Fruit fly (Drosophila melanogaster) whole organism, embryonic: ENCODE measurements around the gene Ctns.

Experiments
- Adf1 ChIP-seq: fragments of 200-800 bp; sonication (Bioruptor generic); IDR thresholded peaks from 2 replicates; pipeline ENCODE4 v1.3.6; 2022; ENCODE audit warnings: missing biosample characterization, missing genetic modification characterization
- Antp ChIP-seq: fragments of 200-800 bp; sonication (Bioruptor generic); optimal IDR thresholded peaks from 3 replicates; lab custom pipeline; 2016; ENCODE audit warnings: missing biosample characterization, missing genetic modification characterization
- B-H2 ChIP-seq: fragments of 200-800 bp; sonication (Bioruptor generic); optimal IDR thresholded peaks from 2 replicates; lab custom pipeline; 2018; ENCODE audit warnings: missing biosample characterization, mild to moderate bottlenecking, missing genetic modification characterization
- CG11093 ChIP-seq: fragments of 200-800 bp; sonication (Bioruptor generic); IDR thresholded peaks from 3 replicates; pipeline ENCODE4 v1.3.6; 2022; ENCODE audit warnings: missing biosample characterization, missing genetic modification characterization
- CG13775 ChIP-seq: fragments of 200-800 bp; sonication (Bioruptor generic); optimal IDR thresholded peaks from 3 replicates; lab custom pipeline; 2017; ENCODE audit warnings: missing biosample characterization, mild to moderate bottlenecking, missing genetic modification characterization
- CG14050 ChIP-seq: fragments of 200-800 bp; sonication (Bioruptor generic); IDR thresholded peaks from 3 replicates; pipeline ENCODE4 v1.3.6; 2022; ENCODE audit warnings: missing biosample characterization, missing genetic modification characterization
- CG1602 ChIP-seq: fragments of 200-800 bp; sonication (Bioruptor generic); optimal IDR thresholded peaks from 3 replicates; lab custom pipeline; 2016; ENCODE audit warnings: missing biosample characterization, missing genetic modification characterization
- CG17328 ChIP-seq: fragments of 200-800 bp; sonication (Bioruptor generic); IDR thresholded peaks from 2 replicates; pipeline ENCODE4 v1.3.6; 2022; ENCODE audit warnings: missing biosample characterization, missing genetic modification characterization
- CG1832 ChIP-seq: fragments of 200-800 bp; sonication (Bioruptor generic); optimal IDR thresholded peaks from 2 replicates; lab custom pipeline; 2017; ENCODE audit warnings: missing biosample characterization, mild to moderate bottlenecking, missing genetic modification characterization, inconsistent platforms
- CG2129 ChIP-seq: fragments of 200-800 bp; sonication (Bioruptor generic); IDR thresholded peaks from 2 replicates; pipeline ENCODE4 v1.3.6; 2022; ENCODE audit warnings: missing biosample characterization, missing genetic modification characterization; ENCODE audit not compliant: partially characterized antibody
- CG31388 ChIP-seq: fragments of 200-800 bp; sonication (Bioruptor generic); optimal IDR thresholded peaks from 2 replicates; lab custom pipeline; 2016; ENCODE audit warnings: missing biosample characterization, missing genetic modification characterization
- CG32772 ChIP-seq: fragments of 200-800 bp; sonication (Bioruptor generic); IDR thresholded peaks from 2 replicates; pipeline ENCODE4 v1.3.6; 2022; ENCODE audit warnings: missing biosample characterization, missing genetic modification characterization
- CG3995 ChIP-seq: fragments of 200-800 bp; sonication (Bioruptor generic); optimal IDR thresholded peaks from 3 replicates; lab custom pipeline; 2016; ENCODE audit warnings: missing biosample characterization, missing genetic modification characterization
- CG42726 ChIP-seq: fragments of 200-800 bp; sonication (Bioruptor generic); IDR thresholded peaks from 2 replicates; pipeline ENCODE4 v1.3.6; 2022; ENCODE audit warnings: missing biosample characterization, missing genetic modification characterization; ENCODE audit not compliant: partially characterized antibody
- CG4617 ChIP-seq: fragments of 200-800 bp; sonication (Bioruptor generic); optimal IDR thresholded peaks from 3 replicates; lab custom pipeline; 2016; ENCODE audit warnings: missing biosample characterization, missing genetic modification characterization, borderline replicate concordance
- CG6765 ChIP-seq: fragments of 200-800 bp; sonication (Bioruptor generic); optimal IDR thresholded peaks from 3 replicates; lab custom pipeline; 2017; ENCODE audit warnings: missing biosample characterization, mild to moderate bottlenecking, missing genetic modification characterization
- CG7271 ChIP-seq: fragments of 200-800 bp; sonication (Bioruptor generic); optimal IDR thresholded peaks from 2 replicates; lab custom pipeline; 2018; ENCODE audit warnings: missing biosample characterization, mild to moderate bottlenecking, missing genetic modification characterization, moderate library complexity
- CG7928 ChIP-seq: fragments of 200-800 bp; sonication (Bioruptor generic); optimal IDR thresholded peaks from 2 replicates; lab custom pipeline; 2017; ENCODE audit warnings: missing biosample characterization, mild to moderate bottlenecking, missing genetic modification characterization
- CG9876 ChIP-seq: fragments of 200-800 bp; sonication (Bioruptor generic); optimal IDR thresholded peaks from 2 replicates; lab custom pipeline; 2016; ENCODE audit warnings: missing biosample characterization, missing genetic modification characterization
- CkIIα-i1 ChIP-seq: fragments of 200-800 bp; sonication (Bioruptor generic); IDR thresholded peaks from 2 replicates; pipeline ENCODE4 v1.3.6; 2022; ENCODE audit warnings: missing biosample characterization, missing genetic modification characterization
- CoRest ChIP-seq: fragments of 200-800 bp; sonication (Bioruptor generic); optimal IDR thresholded peaks from 3 replicates; lab custom pipeline; 2018; ENCODE audit warnings: missing biosample characterization, mild to moderate bottlenecking, missing genetic modification characterization, moderate library complexity
- D19B ChIP-seq: fragments of 200-800 bp; sonication (Bioruptor generic); optimal IDR thresholded peaks from 2 replicates; lab custom pipeline; 2017; ENCODE audit warnings: missing biosample characterization, mild to moderate bottlenecking, missing genetic modification characterization
- Ets97D ChIP-seq: fragments of 200-800 bp; sonication (Bioruptor generic); optimal IDR thresholded peaks from 3 replicates; lab custom pipeline; 2016; ENCODE audit warnings: missing biosample characterization, missing genetic modification characterization
- Hand ChIP-seq: fragments of 200-800 bp; sonication (Bioruptor generic); optimal IDR thresholded peaks from 2 replicates; lab custom pipeline; 2017; ENCODE audit warnings: mild to moderate bottlenecking, missing biosample characterization, missing genetic modification reagents, missing genetic modification characterization
- Hmr ChIP-seq: fragments of 200-800 bp; sonication (Bioruptor generic); optimal IDR thresholded peaks from 3 replicates; lab custom pipeline; 2017; ENCODE audit warnings: mild to moderate bottlenecking, missing biosample characterization, missing genetic modification reagents, missing genetic modification characterization
- Hmx ChIP-seq: fragments of 200-800 bp; sonication (Bioruptor generic); optimal IDR thresholded peaks from 2 replicates; lab custom pipeline; 2016; ENCODE audit warnings: missing biosample characterization, missing genetic modification characterization
- Hr39 ChIP-seq: fragments of >200 bp; optimal IDR thresholded peaks from 2 replicates; lab custom pipeline; 2017
- Hsf ChIP-seq: fragments of 200-800 bp; sonication (Bioruptor generic); optimal IDR thresholded peaks from 3 replicates; lab custom pipeline; 2016; ENCODE audit warnings: missing biosample characterization, missing genetic modification characterization
- Jarid2 ChIP-seq: fragments of 200-800 bp; sonication (Bioruptor generic); optimal IDR thresholded peaks from 3 replicates; lab custom pipeline; 2017; ENCODE audit warnings: mild to moderate bottlenecking, missing biosample characterization, missing genetic modification reagents, missing genetic modification characterization
- MESR4 ChIP-seq: fragments of 200-800 bp; sonication (Bioruptor generic); optimal IDR thresholded peaks from 2 replicates; lab custom pipeline; 2018; ENCODE audit warnings: missing biosample characterization, mild to moderate bottlenecking, missing genetic modification characterization, moderate library complexity
- Opbp ChIP-seq: fragments of 200-800 bp; sonication (Bioruptor generic); IDR thresholded peaks from 3 replicates; pipeline ENCODE4 v1.3.6; 2022; ENCODE audit warnings: missing biosample characterization, missing genetic modification characterization; ENCODE audit not compliant: partially characterized antibody
- Ptx1 ChIP-seq: fragments of 200-800 bp; sonication (Bioruptor generic); IDR thresholded peaks from 2 replicates; pipeline ENCODE4 v1.3.6; 2022; ENCODE audit warnings: missing biosample characterization, missing genetic modification characterization
- dan ChIP-seq: fragments of 200-800 bp; sonication (Bioruptor generic); IDR thresholded peaks from 2 replicates; pipeline ENCODE4 v1.3.6; 2022; ENCODE audit warnings: missing biosample characterization, missing genetic modification characterization
- disco-r ChIP-seq: fragments of 200-800 bp; sonication (Bioruptor generic); optimal IDR thresholded peaks from 2 replicates; lab custom pipeline; 2016; ENCODE audit warnings: missing biosample characterization, missing genetic modification characterization
- dpn ChIP-seq, 2 experiments: fragments of 200-800 bp; sonication (Bioruptor generic); optimal IDR thresholded peaks; 3 replicates each; lab custom pipeline; 2016; ENCODE audit warnings: missing biosample characterization in 2 of 2, missing genetic modification characterization in 2 of 2
- emc ChIP-seq: fragments of 200-800 bp; sonication (Bioruptor generic); optimal IDR thresholded peaks from 2 replicates; lab custom pipeline; 2016; ENCODE audit warnings: missing biosample characterization, missing genetic modification characterization
- esg ChIP-seq: fragments of 200-800 bp; sonication (Bioruptor generic); conservative IDR thresholded peaks from 2 replicates; pipeline ENCODE4 v1.3.6; 2022; ENCODE audit warnings: missing biosample characterization, missing genetic modification characterization
- eve ChIP-seq, 2 experiments: fragments of >200 bp; optimal IDR thresholded peaks; 2 replicates each; lab custom pipeline; 2017; ENCODE audit warnings: missing biosample characterization in 2 of 2, missing genetic modification characterization in 2 of 2
- exex ChIP-seq: fragments of 200-800 bp; sonication (Bioruptor generic); optimal IDR thresholded peaks from 4 replicates; lab custom pipeline; 2018; ENCODE audit warnings: missing biosample characterization, mild to moderate bottlenecking, missing genetic modification characterization, moderate library complexity
- fd96Cb ChIP-seq: fragments of 200-800 bp; sonication (Bioruptor generic); optimal IDR thresholded peaks from 2 replicates; lab custom pipeline; 2018; ENCODE audit warnings: missing biosample characterization, mild to moderate bottlenecking, missing genetic modification characterization, moderate library complexity
- gsb ChIP-seq: fragments of 200-800 bp; sonication (Bioruptor generic); IDR thresholded peaks from 2 replicates; pipeline ENCODE4 v1.3.6; 2022; ENCODE audit warnings: missing biosample characterization, missing genetic modification characterization
- klu ChIP-seq: fragments of 200-800 bp; sonication (Bioruptor generic); IDR thresholded peaks from 2 replicates; pipeline ENCODE4 v1.3.6; 2022; ENCODE audit warnings: missing biosample characterization, missing genetic modification characterization
- lab ChIP-seq: fragments of 200-800 bp; sonication (Bioruptor generic); optimal IDR thresholded peaks from 3 replicates; lab custom pipeline; 2017; ENCODE audit warnings: missing biosample characterization, missing genetic modification characterization, mild to moderate bottlenecking, moderate library complexity, missing genetic modification reagents
- mirr ChIP-seq: fragments of 200-800 bp; sonication (Bioruptor generic); optimal IDR thresholded peaks from 3 replicates; lab custom pipeline; 2018; ENCODE audit warnings: missing biosample characterization, mild to moderate bottlenecking, missing genetic modification characterization
- pfk ChIP-seq: fragments of 200-800 bp; sonication (Bioruptor generic); optimal IDR thresholded peaks from 2 replicates; lab custom pipeline; 2018; ENCODE audit warnings: missing biosample characterization, mild to moderate bottlenecking, missing genetic modification characterization, moderate library complexity
- ranshi ChIP-seq: fragments of 200-800 bp; sonication (Bioruptor generic); IDR thresholded peaks from 2 replicates; pipeline ENCODE4 v1.3.6; 2022; ENCODE audit warnings: missing biosample characterization, missing genetic modification characterization
- rib ChIP-seq: fragments of 200-800 bp; sonication (Bioruptor generic); IDR thresholded peaks from 2 replicates; pipeline ENCODE4 v1.3.6; 2022; ENCODE audit warnings: missing biosample characterization, missing genetic modification characterization
- sna ChIP-seq: fragments of 200-800 bp; sonication (Bioruptor generic); IDR thresholded peaks from 2 replicates; pipeline ENCODE4 v1.3.6; 2022; ENCODE audit warnings: missing biosample characterization, missing genetic modification characterization; ENCODE audit not compliant: partially characterized antibody
- tgo ChIP-seq: fragments of 200-800 bp; sonication (Bioruptor generic); IDR thresholded peaks from 3 replicates; pipeline ENCODE4 v1.3.6; 2022; ENCODE audit warnings: missing biosample characterization, missing genetic modification characterization
- ttk ChIP-seq: fragments of 200-800 bp; sonication (Bioruptor generic); IDR thresholded peaks from 2 replicates; pipeline ENCODE4 v2.1.2; 2022; ENCODE audit warnings: missing biosample characterization, missing genetic modification characterization
- vnd ChIP-seq: fragments of 200-800 bp; sonication (Bioruptor generic); IDR thresholded peaks from 3 replicates; pipeline ENCODE4 v1.3.6; 2022; ENCODE audit warnings: missing biosample characterization, missing genetic modification characterization; ENCODE audit not compliant: partially characterized antibody

Gene Ctns

DNA sequence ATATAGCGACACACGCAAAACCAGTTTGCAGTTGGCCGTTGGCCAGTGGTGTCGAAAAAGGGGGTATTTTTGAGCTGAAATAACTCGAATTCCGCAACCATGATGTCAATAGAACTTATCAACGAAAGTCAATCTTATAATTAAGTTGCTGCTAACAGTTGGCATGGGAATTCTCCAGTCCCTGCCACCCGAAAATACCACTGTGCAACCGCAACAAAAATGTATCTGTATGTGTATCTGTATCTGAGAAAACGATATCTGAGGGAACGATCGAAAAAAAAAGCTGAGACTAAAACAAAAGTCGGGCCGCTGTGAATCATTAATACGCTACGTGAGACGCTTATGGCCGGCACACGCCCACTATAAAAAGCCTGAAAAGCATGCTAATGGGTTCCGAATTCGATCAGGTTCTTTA lies 12.2 kb downstream of the Ctns start (continued):
- TF ChIP-seq CG7271 (tag; lab: Kevin White, UChicago) (no peak), Opbp (no peak), mirr (no peak), dpn (GFP tag; optimal IDR thresholded peaks at IDR 0.05; lab: Kevin White, UChicago) (peak; percentile 7 to 57), CG11093 (GFP tag; lab: Robert Waterston, UW) (no peak; the same call in 2 of the 3 replicates), CG1832 (GFP tag; lab: Kevin White, UChicago) (no peak), Ets97D (GFP tag; lab: Kevin White, UChicago) (no peak), fd96Cb (tag; lab: Kevin White, UChicago) (no peak), gsb (GFP tag; lab: Robert Waterston, UW) (peak; percentile 14; the same call in 1 of the 2 replicates), CG32772 (GFP tag; lab: Robert Waterston, UW) (peak; percentile 54; the same call in 1 of the 2 replicates), esg (peak; percentile 49), CG42726 (GFP tag; lab: Robert Waterston, UW) (no peak), rib (GFP tag; lab: Robert Waterston, UW) (no peak), eve (GFP tag; optimal IDR thresholded peaks at IDR 0.05; lab: Kevin White, UChicago) (no peak), Hand (GFP tag; lab: Kevin White, UChicago) (no peak), Hmx (GFP tag; lab: Kevin White, UChicago) (no peak), Hsf (GFP tag; lab: Kevin White, UChicago) (peak; percentile 47), Adf1 (GFP tag; lab: Robert Waterston, UW) (peak; percentile 28; the same call in 1 of the 2 replicates), CoRest (tag; lab: Kevin White, UChicago) (peak; percentile 40), ttk (GFP tag; lab: Robert Waterston, UW) (0 out of 2 replicates have a peak, but pooled peaks have one; percentile 29), CG3995 (no peak), B-H2 (GFP tag; lab: Kevin White, UChicago) (no peak), CG17328 (GFP tag; lab: Robert Waterston, UW) (0 out of 2 replicates have a peak, but pooled peaks have one; percentile 36), CG13775 (GFP tag; lab: Kevin White, UChicago) (peak; percentile 21), Hr39 (lab: Kevin White, UChicago) (no peak), CG6765 (GFP tag; lab: Kevin White, UChicago) (no peak), CG4617 (no peak), pfk (GFP tag; lab: Kevin White, UChicago) (no peak), Hmr (peak; percentile 60), CG31388 (GFP tag; lab: Kevin White, UChicago) (no peak), MESR4 (GFP tag; lab: Kevin White, UChicago) (no peak), Jarid2 (no peak), Antp (peak; percentile 52), sna (GFP tag; lab: Robert Waterston, UW) (no peak), CG2129 (GFP tag; lab: Robert Waterston, UW) (no peak), lab (GFP tag; lab: Kevin White, UChicago) (peak; percentile 60), D19B (GFP tag; lab: Kevin White, UChicago) (peak; percentile 4), CG14050 (GFP tag; lab: Robert Waterston, UW) (peak; percentile 17; the same call in 1 of the 3 replicates), klu (GFP tag; lab: Robert Waterston, UW) (no peak), ranshi (0 out of 2 replicates have a peak, but pooled peaks have one; percentile 45), vnd (GFP tag; lab: Robert Waterston, UW) (no peak), CkIIα-i1 (GFP tag; lab: Robert Waterston, UW) (no peak), emc (GFP tag; lab: Kevin White, UChicago) (no peak), CG9876 (GFP tag; lab: Kevin White, UChicago) (no peak), CG1602 (GFP tag; lab: Kevin White, UChicago) (no peak), Ptx1 (GFP tag; lab: Robert Waterston, UW) (peak; percentile 60), disco-r (GFP tag; lab: Kevin White, UChicago) (no peak), CG7928 (GFP tag; lab: Kevin White, UChicago) (no peak), exex (tag; lab: Kevin White, UChicago) (no peak), tgo (GFP tag; lab: Robert Waterston, UW) (peak; percentile 57; the same call in 2 of the 3 replicates), dan (GFP tag; lab: Robert Waterston, UW) (no peak)
